In the genomic region with DNA sequence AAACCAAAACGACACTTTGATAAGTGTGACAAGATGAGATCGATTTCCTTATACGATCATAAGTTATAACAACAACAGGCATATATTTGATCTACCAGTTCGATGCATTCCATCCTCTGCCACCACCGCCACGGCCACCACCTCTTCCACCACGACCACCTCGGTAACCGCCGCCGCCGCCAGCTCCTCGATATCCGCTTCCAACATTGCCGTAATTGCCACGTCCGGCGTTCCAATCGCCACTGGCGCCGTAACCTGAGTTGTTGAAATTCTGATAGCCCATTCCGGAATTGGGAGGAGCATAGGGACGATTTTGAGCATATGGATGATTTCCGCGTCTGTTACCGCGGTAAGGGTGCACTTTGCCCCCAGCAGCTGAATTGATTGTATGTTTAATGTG, we compare ENCODE assay signal across 2 worm cellular contexts.
TF ChIP-seq lines count a peak whose summit lies in the region.

No protein-coding gene starts in this region.

TF ChIP-seq in whole organism, L4 larva, 104 proteins besides CTCF, POLR2A, EP300 and RAD21:
- TF ChIP-seq lsy-2 (tag; optimal IDR thresholded peaks at IDR 0.05; lab: Kevin White, UChicago) (no peak), tag-97 (GFP tag; IDR thresholded peaks at IDR 0.05; lab: Robert Waterston, UW) (no peak), set-16 (GFP tag; IDR thresholded peaks at IDR 0.05; lab: Robert Waterston, UW) (peak; percentile 58), ctbp-1 (GFP tag; IDR thresholded peaks at IDR 0.05; lab: Robert Waterston, UW) (no peak), mxl-2 (GFP tag; conservative IDR thresholded peaks at IDR 0.05; lab: Robert Waterston, UW) (no peak), Y105C5A.15 (GFP tag; IDR thresholded peaks at IDR 0.05; lab: Robert Waterston, UW) (no peak), egl-43 (GFP tag; IDR thresholded peaks at IDR 0.05; lab: Robert Waterston, UW) (0 out of 2 replicates have a peak, but pooled peaks have one; percentile 49), egl-27 (tag; optimal IDR thresholded peaks at IDR 0.05; lab: Kevin White, UChicago) (no peak), arid-1 (GFP tag; conservative IDR thresholded peaks at IDR 0.05; lab: Robert Waterston, UW) (0 out of 2 replicates have a peak, but pooled peaks have one; percentile 26)

TF ChIP-seq in whole organism, young adult, 124 proteins besides CTCF, POLR2A, EP300 and RAD21:
- peak; percentile 82 for TF ChIP-seq zfh-2 (GFP tag; conservative IDR thresholded peaks at IDR 0.05; lab: Robert Waterston, UW)
- TF ChIP-seq attf-3 (GFP tag; conservative IDR thresholded peaks at IDR 0.05; lab: Robert Waterston, UW), result no peak
- no peak for TF ChIP-seq F57A8.1 (GFP tag; optimal IDR thresholded peaks at IDR 0.05; lab: Kevin White, UChicago)
- TF ChIP-seq nhr-27 (tag; optimal IDR thresholded peaks at IDR 0.05; lab: Kevin White, UChicago), result no peak
- no peak for TF ChIP-seq ets-4 (GFP tag; optimal IDR thresholded peaks at IDR 0.05; lab: Kevin White, UChicago)
- no peak for TF ChIP-seq ZK185.1 (tag; optimal IDR thresholded peaks at IDR 0.05; lab: Kevin White, UChicago; ENCODE audit: poor library complexity, severe bottlenecking)
- TF ChIP-seq ztf-18 (tag; optimal IDR thresholded peaks at IDR 0.05; lab: Kevin White, UChicago), result no peak
- TF ChIP-seq dpl-1 (GFP tag; optimal IDR thresholded peaks at IDR 0.05; lab: Kevin White, UChicago), result no peak
- no peak for TF ChIP-seq sptf-2 (GFP tag; optimal IDR thresholded peaks at IDR 0.05; lab: Kevin White, UChicago)
- TF ChIP-seq ekl-4 (GFP tag; IDR thresholded peaks at IDR 0.05; lab: Robert Waterston, UW), result no peak
- TF ChIP-seq aptf-2 (GFP tag; conservative IDR thresholded peaks at IDR 0.05; lab: Robert Waterston, UW), result no peak
- no peak for TF ChIP-seq F55B11.4 (tag; optimal IDR thresholded peaks at IDR 0.05; lab: Kevin White, UChicago; ENCODE audit: borderline replicate concordance, insufficient read depth)
- TF ChIP-seq Y79H2A.3 (GFP tag; conservative IDR thresholded peaks at IDR 0.05; lab: Robert Waterston, UW), result no peak
- TF ChIP-seq sdz-38 (tag; optimal IDR thresholded peaks at IDR 0.05; lab: Kevin White, UChicago), result no peak
- no peak for TF ChIP-seq Y53G8AR.9 (GFP tag; conservative IDR thresholded peaks at IDR 0.05; lab: Robert Waterston, UW)
- no peak for TF ChIP-seq rpc-1 (optimal IDR thresholded peaks at IDR 0.05; lab: Kevin White, UChicago)
- TF ChIP-seq rpc-1 (tag; optimal IDR thresholded peaks at IDR 0.05; lab: Kevin White, UChicago), result no peak
- no peak for TF ChIP-seq lin-35 (GFP tag; optimal IDR thresholded peaks at IDR 0.05; lab: Kevin White, UChicago)
- peak; percentile 19 for TF ChIP-seq chd-7 (tag; optimal IDR thresholded peaks at IDR 0.05; lab: Kevin White, UChicago)
- no peak for TF ChIP-seq aptf-3 (GFP tag; IDR thresholded peaks at IDR 0.05; lab: Robert Waterston, UW)
- no peak for TF ChIP-seq fkh-3 (tag; optimal IDR thresholded peaks at IDR 0.05; lab: Kevin White, UChicago)
- TF ChIP-seq nhr-120 (GFP tag; IDR thresholded peaks at IDR 0.05; lab: Robert Waterston, UW), result no peak
- no peak for TF ChIP-seq bed-2 (GFP tag; IDR thresholded peaks at IDR 0.05; lab: Robert Waterston, UW)
- TF ChIP-seq athp-1 (tag; optimal IDR thresholded peaks at IDR 0.05; lab: Kevin White, UChicago), result no peak
- no peak for TF ChIP-seq F52B5.7 (tag; optimal IDR thresholded peaks at IDR 0.05; lab: Kevin White, UChicago)
- TF ChIP-seq tbp1 (GFP tag; optimal IDR thresholded peaks at IDR 0.05; lab: Kevin White, UChicago), result no peak
- TF ChIP-seq B0261.1 (tag; optimal IDR thresholded peaks at IDR 0.05; lab: Kevin White, UChicago), result no peak
- TF ChIP-seq hsf-1 (GFP tag; IDR thresholded peaks at IDR 0.05; lab: Robert Waterston, UW), result 0 out of 2 replicates have a peak, but pooled peaks have one; percentile 35
